Fruit fly (Drosophila melanogaster): Measurements from ENCODE around the gene CG7573.

CG7573 gene

DNA sequence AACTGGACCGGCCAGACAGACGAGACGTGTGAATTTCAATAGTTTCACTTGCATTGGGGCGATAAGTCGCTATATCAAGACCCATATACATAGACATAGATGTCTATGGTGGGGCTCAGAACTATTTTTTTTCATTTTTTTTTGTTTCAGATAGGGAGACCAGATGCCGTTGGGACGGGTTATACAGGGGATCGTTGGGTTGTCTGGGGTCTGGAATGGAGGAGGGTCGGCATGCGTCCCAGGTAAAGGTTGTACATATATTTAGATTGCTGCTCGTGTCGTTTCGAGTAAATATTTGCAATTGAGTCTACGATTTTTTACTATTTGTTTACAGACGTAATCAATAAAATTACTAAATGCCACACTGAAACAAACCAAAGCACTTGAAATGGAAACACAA lies 35.5 kb upstream of the CG7573 start (continued):
- TF ChIP-seq CG13624 (GFP tag; optimal IDR thresholded peaks at IDR 0.05) (no peak), Chrac-16 (GFP tag; optimal IDR thresholded peaks at IDR 0.05) (no peak), Blimp-1 (GFP tag; optimal IDR thresholded peaks at IDR 0.05) (no peak), Lpt (GFP tag; optimal IDR thresholded peaks at IDR 0.05) (no peak), Camta (GFP tag; optimal IDR thresholded peaks at IDR 0.05) (no peak), sqz (GFP tag; optimal IDR thresholded peaks at IDR 0.05) (peak; percentile 34), PHDP (tag; optimal IDR thresholded peaks at IDR 0.05) (peak; percentile 7), CG2199 (GFP tag; IDR thresholded peaks at IDR 0.05) (peak; percentile 87; the same call in 2 of the 3 replicates), CG32772 (GFP tag; IDR thresholded peaks at IDR 0.05) (peak; percentile 61), odd (GFP tag; optimal IDR thresholded peaks at IDR 0.05) (no peak), pita (GFP tag; optimal IDR thresholded peaks at IDR 0.05) (no peak), dmrt99B (tag; optimal IDR thresholded peaks at IDR 0.05) (peak; percentile 4), TFAM (GFP tag; optimal IDR thresholded peaks at IDR 0.05) (no peak), oc (tag; optimal IDR thresholded peaks at IDR 0.05) (no peak), CG12104 (GFP tag; optimal IDR thresholded peaks at IDR 0.05) (peak; percentile 16), Taf1 (GFP tag; IDR thresholded peaks at IDR 0.05) (no peak), sim (GFP tag; IDR thresholded peaks at IDR 0.05) (0 out of 2 replicates have a peak, but pooled peaks have one; percentile 35), crol (GFP tag; IDR thresholded peaks at IDR 0.05) (no peak), CG5953 (GFP tag; IDR thresholded peaks at IDR 0.05) (no peak), Rfx (GFP tag; IDR thresholded peaks at IDR 0.05) (0 out of 2 replicates have a peak, but pooled peaks have one; percentile 24), HLHmδ (GFP tag; optimal IDR thresholded peaks at IDR 0.05) (no peak), HHEX (GFP tag; optimal IDR thresholded peaks at IDR 0.05) (peak; percentile 1), zf30C (GFP tag; optimal IDR thresholded peaks at IDR 0.05) (peak; percentile 13), unpg (GFP tag; optimal IDR thresholded peaks at IDR 0.05) (peak; percentile 20), Meics (GFP tag; optimal IDR thresholded peaks at IDR 0.05) (peak; percentile 20), CG14441 (GFP tag; IDR thresholded peaks at IDR 0.05) (no peak), bbx (GFP tag; IDR thresholded peaks at IDR 0.05; ENCODE audit: partially characterized antibody) (no peak), YL-1 (GFP tag; optimal IDR thresholded peaks at IDR 0.05) (no peak), Hmr (GFP tag; optimal IDR thresholded peaks at IDR 0.05) (peak; percentile 32), CG17361 (GFP tag; IDR thresholded peaks at IDR 0.05) (no peak), CG4404 (GFP tag; IDR thresholded peaks at IDR 0.05) (no peak), dmrt11E (tag; optimal IDR thresholded peaks at IDR 0.05) (peak; percentile 14), sug (tag; optimal IDR thresholded peaks at IDR 0.05) (no peak), exex (tag; optimal IDR thresholded peaks at IDR 0.05) (no peak), Hand (GFP tag; optimal IDR thresholded peaks at IDR 0.05) (no peak), rib (GFP tag; IDR thresholded peaks at IDR 0.05) (0 out of 2 replicates have a peak, but pooled peaks have one; percentile 25), kay (GFP tag; optimal IDR thresholded peaks at IDR 0.05) (no peak), CG8281 (tag; optimal IDR thresholded peaks at IDR 0.05) (no peak), CG10543 (GFP tag; optimal IDR thresholded peaks at IDR 0.05) (no peak), CG30431 (GFP tag; optimal IDR thresholded peaks at IDR 0.05) (no peak), Oli (tag; optimal IDR thresholded peaks at IDR 0.05) (peak; percentile 9), CG9817 (tag; optimal IDR thresholded peaks at IDR 0.05) (no peak), fd3F (GFP tag; optimal IDR thresholded peaks at IDR 0.05) (no peak), CG15696 (tag; optimal IDR thresholded peaks at IDR 0.05) (peak; percentile 36), CG4360 (GFP tag; IDR thresholded peaks at IDR 0.05) (no peak), twi (tag; optimal IDR thresholded peaks at IDR 0.05) (peak; percentile 39), Hr39 (optimal IDR thresholded peaks at IDR 0.05) (no peak), gsb-n (tag; optimal IDR thresholded peaks at IDR 0.05) (peak; percentile 2), CG42726 (GFP tag; IDR thresholded peaks at IDR 0.05; ENCODE audit: partially characterized antibody) (no peak), CG33557 (GFP tag; optimal IDR thresholded peaks at IDR 0.05) (peak; percentile 57), Max (GFP tag; optimal IDR thresholded peaks at IDR 0.05) (no peak)

All from whole organism, embryonic.